Fruit fly (Drosophila melanogaster) whole organism, prepupa: ENCODE data around the gene CG3703.
A peak's percentile ranks its signal among the peaks of the same experiment; 100 is the strongest.

Experiments used
- CG10631 ChIP-seq: fragments of 200-800 bp; sonication (Bioruptor generic); optimal IDR thresholded peaks from 2 replicates; lab custom pipeline; 2016; ENCODE audit warnings: missing biosample characterization, missing genetic modification characterization
- CG11762 ChIP-seq: fragments of 200-800 bp; sonication (Bioruptor generic); optimal IDR thresholded peaks from 3 replicates; lab custom pipeline; 2016; ENCODE audit warnings: missing biosample characterization, missing genetic modification characterization; ENCODE audit not compliant: insufficient read depth
- CG3032 ChIP-seq: fragments of 200-800 bp; optimal IDR thresholded peaks from 2 replicates; lab custom pipeline; 2019; ENCODE audit warnings: missing biosample characterization, mild to moderate bottlenecking, missing genetic modification characterization, moderate library complexity
- CG31627 ChIP-seq: fragments of 200-800 bp; sonication (Bioruptor generic); optimal IDR thresholded peaks from 3 replicates; lab custom pipeline; 2016; ENCODE audit warnings: missing biosample characterization, missing genetic modification characterization
- CG34406 ChIP-seq: fragments of 200-800 bp; sonication (Bioruptor generic); optimal IDR thresholded peaks from 3 replicates; lab custom pipeline; 2016; ENCODE audit warnings: missing biosample characterization, missing genetic modification characterization
- CG3919 ChIP-seq: fragments of 200-800 bp; sonication (Bioruptor generic); optimal IDR thresholded peaks from 3 replicates; lab custom pipeline; 2016; ENCODE audit warnings: missing biosample characterization, missing genetic modification characterization
- CG4318 ChIP-seq: fragments of 200-800 bp; sonication (Bioruptor generic); optimal IDR thresholded peaks from 3 replicates; lab custom pipeline; 2017; ENCODE audit warnings: missing biosample characterization, mild to moderate bottlenecking, missing genetic modification characterization
- CG6808 ChIP-seq: fragments of 200-800 bp; sonication (Bioruptor generic); optimal IDR thresholded peaks from 3 replicates; lab custom pipeline; 2017; ENCODE audit warnings: missing biosample characterization, missing genetic modification characterization, mild to moderate bottlenecking, moderate library complexity, missing genetic modification reagents
- CG7368 ChIP-seq: fragments of 200-800 bp; sonication (Bioruptor generic); optimal IDR thresholded peaks from 3 replicates; lab custom pipeline; 2016; ENCODE audit warnings: missing biosample characterization, missing genetic modification characterization
- CG8119 ChIP-seq: fragments of 200-800 bp; sonication (Bioruptor generic); IDR thresholded peaks from 3 replicates; pipeline ENCODE4 v1.3.6; 2022; ENCODE audit warnings: missing biosample characterization, missing genetic modification characterization
- CG8319 ChIP-seq: fragments of 200-800 bp; sonication (Bioruptor generic); optimal IDR thresholded peaks from 3 replicates; lab custom pipeline; 2016; ENCODE audit warnings: missing biosample characterization, missing genetic modification characterization
- CG8632 ChIP-seq: fragments of 200-800 bp; sonication (Bioruptor generic); optimal IDR thresholded peaks from 3 replicates; lab custom pipeline; 2016; ENCODE audit warnings: missing biosample characterization, missing genetic modification characterization
- CG9139 ChIP-seq: fragments of 200-800 bp; sonication (Bioruptor generic); optimal IDR thresholded peaks from 3 replicates; lab custom pipeline; 2017; ENCODE audit warnings: missing biosample characterization, mild to moderate bottlenecking, missing genetic modification characterization
- Eip75B ChIP-seq: fragments of 200-800 bp; sonication (Bioruptor generic); optimal IDR thresholded peaks from 3 replicates; lab custom pipeline; 2016; ENCODE audit warnings: missing biosample characterization, missing genetic modification characterization
- Eip93F ChIP-seq: fragments of 200-800 bp; sonication (Bioruptor generic); optimal IDR thresholded peaks from 2 replicates; lab custom pipeline; 2016; ENCODE audit warnings: missing biosample characterization, mild to moderate bottlenecking, missing genetic modification characterization
- Ets21C ChIP-seq: fragments of 200-800 bp; sonication (Bioruptor generic); optimal IDR thresholded peaks from 3 replicates; lab custom pipeline; 2016; ENCODE audit warnings: missing biosample characterization, missing genetic modification characterization
- Ets96B ChIP-seq: fragments of 200-800 bp; optimal IDR thresholded peaks from 2 replicates; lab custom pipeline; 2019; ENCODE audit warnings: missing biosample characterization, mild to moderate bottlenecking, missing genetic modification characterization, moderate library complexity
- Gug ChIP-seq: fragments of 200-800 bp; sonication (Bioruptor generic); IDR thresholded peaks from 2 replicates; pipeline ENCODE4 v1.3.6; 2022; ENCODE audit warnings: missing biosample characterization, missing genetic modification characterization
- Hr38 ChIP-seq: sonication (Bioruptor generic); optimal IDR thresholded peaks from 2 replicates; lab custom pipeline; 2016; ENCODE audit warnings: missing biosample characterization, missing genetic modification characterization
- Hr4 ChIP-seq: fragments of 200-800 bp; sonication (Bioruptor generic); optimal IDR thresholded peaks from 3 replicates; lab custom pipeline; 2016; ENCODE audit warnings: missing biosample characterization, missing genetic modification characterization
- Lpt ChIP-seq: fragments of 200-800 bp; sonication (Bioruptor generic); optimal IDR thresholded peaks from 3 replicates; lab custom pipeline; 2016; ENCODE audit warnings: missing biosample characterization, missing genetic modification characterization
- Met ChIP-seq: fragments of 200-800 bp; sonication (Bioruptor generic); optimal IDR thresholded peaks from 3 replicates; lab custom pipeline; 2016; ENCODE audit warnings: missing biosample characterization, missing genetic modification characterization
- OdsH ChIP-seq: fragments of 200-800 bp; sonication (Bioruptor generic); optimal IDR thresholded peaks from 3 replicates; lab custom pipeline; 2016; ENCODE audit warnings: missing biosample characterization, missing genetic modification characterization
- Smox ChIP-seq: fragments of 200-800 bp; sonication (Bioruptor generic); optimal IDR thresholded peaks from 3 replicates; lab custom pipeline; 2016; ENCODE audit warnings: missing biosample characterization, missing genetic modification characterization
- Sox14 ChIP-seq: fragments of 200-800 bp; sonication (Bioruptor generic); optimal IDR thresholded peaks from 3 replicates; lab custom pipeline; 2016; ENCODE audit warnings: missing biosample characterization, missing genetic modification characterization
- Sox15 ChIP-seq: fragments of 200-800 bp; sonication (Bioruptor generic); optimal IDR thresholded peaks from 3 replicates; lab custom pipeline; 2016; ENCODE audit warnings: missing biosample characterization, missing genetic modification characterization
- achi ChIP-seq: fragments of 200-800 bp; sonication (Bioruptor generic); optimal IDR thresholded peaks from 3 replicates; lab custom pipeline; 2016; ENCODE audit warnings: missing biosample characterization, missing genetic modification characterization
- cyc ChIP-seq: fragments of 200-800 bp; sonication (Bioruptor generic); optimal IDR thresholded peaks from 3 replicates; lab custom pipeline; 2016; ENCODE audit warnings: missing biosample characterization, missing genetic modification characterization
- dac ChIP-seq: fragments of 200-800 bp; sonication (Bioruptor generic); optimal IDR thresholded peaks from 2 replicates; lab custom pipeline; 2017; ENCODE audit warnings: missing biosample characterization, mild to moderate bottlenecking, missing genetic modification characterization
- dsx ChIP-seq: fragments of 200-800 bp; optimal IDR thresholded peaks from 3 replicates; lab custom pipeline; 2019; ENCODE audit warnings: missing biosample characterization, mild to moderate bottlenecking, missing genetic modification characterization, moderate library complexity; ENCODE audit not compliant: poor library complexity, severe bottlenecking
- eg ChIP-seq: fragments of 200-800 bp; sonication (Bioruptor generic); IDR thresholded peaks from 3 replicates; pipeline ENCODE4 v1.3.6; 2022; ENCODE audit warnings: missing biosample characterization, missing genetic modification characterization
- esn ChIP-seq: fragments of 200-800 bp; sonication (Bioruptor generic); optimal IDR thresholded peaks from 2 replicates; lab custom pipeline; 2016; ENCODE audit warnings: missing biosample characterization, mild to moderate bottlenecking, missing genetic modification characterization, moderate library complexity
- fkh ChIP-seq: fragments of 200-800 bp; sonication (Bioruptor generic); optimal IDR thresholded peaks from 3 replicates; lab custom pipeline; 2017; ENCODE audit warnings: missing biosample characterization, mild to moderate bottlenecking, missing genetic modification characterization, moderate library complexity
- lz ChIP-seq: fragments of 200-800 bp; sonication (Bioruptor generic); optimal IDR thresholded peaks from 3 replicates; lab custom pipeline; 2016; ENCODE audit warnings: missing biosample characterization, missing genetic modification characterization
- net ChIP-seq: fragments of 200-800 bp; sonication (Bioruptor generic); optimal IDR thresholded peaks from 3 replicates; lab custom pipeline; 2016; ENCODE audit warnings: missing biosample characterization, missing genetic modification characterization
- spab ChIP-seq: fragments of 200-800 bp; sonication (Bioruptor generic); optimal IDR thresholded peaks from 2 replicates; lab custom pipeline; 2017; ENCODE audit warnings: missing biosample characterization, mild to moderate bottlenecking, missing genetic modification characterization, missing genetic modification reagents
- svp ChIP-seq: fragments of 200-800 bp; sonication (Bioruptor generic); peaks from one replicate; lab custom pipeline; 2016; ENCODE audit warnings: missing biosample characterization, missing genetic modification characterization
- topi ChIP-seq: fragments of 200-800 bp; sonication (Bioruptor generic); optimal IDR thresholded peaks from 3 replicates; lab custom pipeline; 2016; ENCODE audit warnings: missing biosample characterization, missing genetic modification characterization

Gene CG3703

DNA sequence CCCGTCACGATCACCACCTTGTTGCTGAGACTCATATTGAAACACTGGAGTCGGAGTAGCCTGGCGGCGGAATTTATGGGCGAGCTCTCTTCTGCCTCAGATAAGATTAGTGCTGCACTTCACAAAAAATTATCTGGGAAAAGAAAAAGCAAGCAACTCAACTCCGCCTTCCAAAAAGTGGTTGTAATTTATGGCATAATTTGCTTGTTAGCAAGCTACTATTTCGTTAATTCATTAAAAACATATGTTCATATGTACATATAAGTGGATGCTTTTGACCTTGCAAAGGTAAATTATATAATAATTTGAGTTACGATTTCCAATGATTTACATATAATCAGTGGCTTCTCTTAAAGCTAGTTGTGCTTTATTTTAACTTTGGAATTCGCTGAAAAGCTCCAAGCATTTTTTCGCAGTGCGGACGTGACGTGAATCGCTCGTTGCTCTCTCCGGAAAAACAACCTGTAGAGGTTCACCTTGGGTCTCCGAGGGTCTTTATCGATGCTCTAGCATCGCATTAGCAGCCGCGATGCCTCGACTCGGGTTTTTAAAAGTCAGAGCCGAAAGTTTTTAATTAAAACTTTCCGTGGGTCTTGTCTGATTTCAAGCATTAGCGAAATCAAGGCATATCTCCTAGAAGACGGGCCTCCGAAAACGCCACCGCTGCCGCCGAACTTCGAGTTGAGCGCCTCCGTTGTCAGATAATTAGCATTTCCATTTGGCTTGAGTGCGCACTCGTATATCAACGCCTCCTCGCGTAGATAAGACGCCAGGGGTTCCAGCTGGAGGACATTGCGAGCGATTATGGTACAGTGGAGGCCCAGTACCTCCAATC lies 2.1 kb upstream of the CG3703 start, which contains the start of gene CG3699 (continued):
- TF ChIP-seq Hr4 (GFP tag; lab: Kevin White, UChicago) (no peak), Met (GFP tag; lab: Kevin White, UChicago) (peak; percentile 43), net (GFP tag; lab: Kevin White, UChicago) (peak; percentile 49), spab (no peak), Sox15 (GFP tag; lab: Kevin White, UChicago) (peak; percentile 35), Ets21C (peak; percentile 48), dac (no peak), CG4318 (GFP tag; lab: Kevin White, UChicago) (no peak), CG3919 (peak; percentile 44), CG8319 (GFP tag; lab: Kevin White, UChicago) (no peak), CG8632 (peak; percentile 17), CG31627 (GFP tag; lab: Kevin White, UChicago) (peak; percentile 51), Eip93F (GFP tag; lab: Kevin White, UChicago) (no peak), CG8119 (GFP tag; lab: Robert Waterston, UW) (no peak), Hr38 (GFP tag; lab: Kevin White, UChicago) (no peak), dsx (GFP tag; lab: Kevin White, UChicago) (no peak), svp (GFP tag; lab: Kevin White, UChicago) (peak; percentile 79), achi (GFP tag; lab: Kevin White, UChicago) (peak; percentile 41), eg (GFP tag; lab: Robert Waterston, UW) (no peak), OdsH (no peak), cyc (GFP tag; lab: Kevin White, UChicago) (peak; percentile 38), lz (GFP tag; lab: Kevin White, UChicago) (peak; percentile 65), CG11762 (GFP tag; lab: Kevin White, UChicago) (peak; percentile 16), CG9139 (no peak), Lpt (GFP tag; lab: Kevin White, UChicago) (no peak), CG6808 (peak; percentile 32), Ets96B (tag; lab: Kevin White, UChicago) (peak; percentile 36), CG7368 (GFP tag; lab: Kevin White, UChicago) (no peak), Eip75B (GFP tag; lab: Kevin White, UChicago) (peak; percentile 42), Sox14 (GFP tag; lab: Kevin White, UChicago) (peak; percentile 41), CG10631 (GFP tag; lab: Kevin White, UChicago) (peak; percentile 33), Smox (peak; percentile 60), CG34406 (GFP tag; lab: Kevin White, UChicago) (peak; percentile 48), topi (GFP tag; lab: Kevin White, UChicago) (peak; percentile 68), Gug (GFP tag; lab: Robert Waterston, UW) (no peak), fkh (peak; percentile 0)

DNA sequence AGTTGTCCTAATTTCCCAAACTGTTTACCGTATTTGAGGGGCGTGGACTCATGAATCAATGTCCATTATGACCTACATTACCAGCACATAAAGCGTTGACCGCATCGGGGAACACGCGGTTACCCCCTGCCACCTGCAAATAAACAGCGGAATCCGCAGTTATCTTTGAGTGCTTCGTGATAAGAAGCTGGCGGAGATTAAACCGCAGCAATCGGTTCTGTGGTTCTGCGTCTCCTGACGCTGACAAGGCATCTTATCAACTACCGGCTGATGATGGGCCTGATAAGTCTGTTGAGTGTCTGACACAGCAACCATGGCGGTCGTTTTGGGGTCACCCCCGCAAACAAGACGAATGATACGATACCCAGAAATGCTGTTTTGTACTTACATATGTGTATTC lies 589 bp upstream of the CG3703 start:
- TF ChIP-seq Ets96B (tag; lab: Kevin White, UChicago) (no peak), CG6808 (no peak), esn (no peak), Hr4 (GFP tag; lab: Kevin White, UChicago) (no peak), CG4318 (GFP tag; lab: Kevin White, UChicago) (no peak), CG3032 (tag; lab: Kevin White, UChicago) (no peak), svp (GFP tag; lab: Kevin White, UChicago) (peak; percentile 95), spab (no peak), Eip75B (GFP tag; lab: Kevin White, UChicago) (peak; percentile 2)
